Worm (Caenorhabditis elegans): ENCODE data around the gene C26B2.8.
A peak's percentile ranks its signal among the peaks of the same experiment; 100 is the strongest.

Gene C26B2.8

DNA sequence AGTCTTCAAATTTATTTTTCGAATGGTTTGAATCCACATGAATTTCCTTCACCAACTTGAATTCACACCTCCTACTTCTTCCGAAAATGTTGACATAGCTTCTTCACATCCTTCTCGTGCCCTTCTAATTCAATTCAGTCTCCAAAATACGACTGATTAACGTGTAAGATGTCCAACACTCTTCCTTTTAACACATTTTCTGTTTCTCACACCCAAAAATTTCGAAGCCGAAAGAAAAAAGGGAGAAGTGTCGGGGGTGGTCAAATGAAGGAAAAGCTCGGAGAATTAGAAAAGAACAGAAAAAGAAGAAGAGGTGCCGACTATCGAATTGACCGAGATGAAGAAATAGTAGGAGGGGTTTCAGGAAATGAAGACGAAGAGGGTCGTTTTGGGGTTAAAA is 38.7 kb downstream of the C26B2.8 start (continued):
- TF ChIP-seq dmd-8 (GFP tag; IDR thresholded peaks at IDR 0.05) (no peak), pha-4 (GFP tag; IDR thresholded peaks at IDR 0.05) (no peak), pha-4 (tag; optimal IDR thresholded peaks at IDR 0.05) (no peak)

DNA sequence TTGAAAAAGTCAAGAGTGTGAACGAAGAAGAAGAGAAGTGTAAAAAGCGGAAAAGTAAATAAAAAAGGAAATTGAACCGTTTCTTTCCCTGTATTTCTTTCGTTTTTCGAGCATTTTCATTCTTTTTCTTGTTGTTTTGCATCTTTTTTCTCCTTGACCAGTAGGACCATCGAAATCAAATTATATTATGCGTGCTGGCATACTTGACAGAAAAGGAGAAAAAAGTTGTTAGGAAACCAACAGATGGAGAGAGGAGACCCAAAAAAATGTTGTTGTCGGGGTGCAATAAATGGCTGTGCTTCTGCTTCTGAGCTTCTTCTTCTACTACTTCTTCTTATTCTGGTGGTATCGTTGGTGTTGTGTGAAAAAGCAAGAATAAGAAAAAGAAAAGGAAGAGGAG is 40.0 kb downstream of the C26B2.8 start:
- no peak for TF ChIP-seq nhr-77 (tag; optimal IDR thresholded peaks at IDR 0.05)
- no peak for TF ChIP-seq ceh-20 (GFP tag; IDR thresholded peaks at IDR 0.05)
- TF ChIP-seq unc-62 (GFP tag; optimal IDR thresholded peaks at IDR 0.05 in 1 of 2), result peak in 1 of 2 experiments; percentile 70
- no peak for TF ChIP-seq unc-62 (tag; optimal IDR thresholded peaks at IDR 0.05)

DNA sequence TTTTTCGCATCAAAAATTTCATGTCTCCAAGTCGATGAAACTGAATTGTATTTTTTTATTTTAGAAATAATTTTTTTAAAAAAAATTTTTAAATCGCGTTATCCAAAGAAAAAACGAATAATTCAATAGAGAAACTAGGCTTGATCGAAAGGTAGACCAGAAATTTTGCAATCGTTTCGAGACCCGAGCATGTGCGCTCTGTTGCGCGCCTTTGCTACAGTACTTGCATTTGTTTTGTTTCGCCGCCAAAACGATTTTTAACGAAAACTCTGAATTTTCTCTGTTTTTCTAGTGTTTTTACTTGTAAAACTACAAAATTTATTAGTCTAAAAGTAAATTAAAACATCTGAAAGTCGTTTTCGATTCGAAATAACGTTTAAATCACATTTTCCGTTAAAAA is 47.3 kb downstream of the C26B2.8 start:
- TF ChIP-seq Y5F2A.4 (GFP tag; optimal IDR thresholded peaks at IDR 0.05), result no peak
- TF ChIP-seq unc-130 (GFP tag; optimal IDR thresholded peaks at IDR 0.05), result peak; percentile 61
- TF ChIP-seq nhr-237 (tag; optimal IDR thresholded peaks at IDR 0.05), result no peak
- TF ChIP-seq snpc-1.2 (GFP tag; IDR thresholded peaks at IDR 0.05), result 0 out of 2 replicates have a peak, but pooled peaks have one; percentile 35

DNA sequence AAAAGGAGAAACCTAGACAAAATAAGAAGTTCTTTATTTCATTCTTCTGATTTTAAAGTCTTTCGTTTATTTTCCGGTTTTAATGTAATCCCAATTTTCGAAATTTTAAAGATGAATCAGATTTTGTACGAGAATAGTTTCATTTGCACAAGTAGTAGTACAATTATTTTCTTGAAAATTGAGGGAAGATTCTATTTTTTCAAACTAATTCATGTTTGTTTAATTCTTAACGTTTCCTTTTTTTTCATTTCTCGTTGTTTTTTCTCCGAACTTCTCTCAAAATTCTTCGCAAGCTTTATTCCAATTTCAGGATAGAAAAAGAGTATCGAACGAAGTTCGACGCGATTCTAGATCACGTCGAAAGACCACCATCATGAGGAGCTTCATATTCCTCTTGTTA is 48.4 kb downstream of the C26B2.8 start, which contains the start of gene sax-7:
Gene sax-7 (plus strand): TSS at position 301 of the 400 bp plus-strand sequence.
- no peak for TF ChIP-seq cey-2 (tag; optimal IDR thresholded peaks at IDR 0.05; ENCODE audit: borderline replicate concordance, insufficient read depth)
- TF ChIP-seq F37D6.2 (tag; optimal IDR thresholded peaks at IDR 0.05), result no peak
- TF ChIP-seq ceh-62 (tag; optimal IDR thresholded peaks at IDR 0.05), result no peak
- TF ChIP-seq zip-2 (tag; optimal IDR thresholded peaks at IDR 0.05), result no peak
- TF ChIP-seq snpc-1.2 (GFP tag; IDR thresholded peaks at IDR 0.05), result no peak

Measured in whole organism, L4 larva.